Worm (Caenorhabditis elegans): ENCODE data around the gene K06A9.2.

DNA sequence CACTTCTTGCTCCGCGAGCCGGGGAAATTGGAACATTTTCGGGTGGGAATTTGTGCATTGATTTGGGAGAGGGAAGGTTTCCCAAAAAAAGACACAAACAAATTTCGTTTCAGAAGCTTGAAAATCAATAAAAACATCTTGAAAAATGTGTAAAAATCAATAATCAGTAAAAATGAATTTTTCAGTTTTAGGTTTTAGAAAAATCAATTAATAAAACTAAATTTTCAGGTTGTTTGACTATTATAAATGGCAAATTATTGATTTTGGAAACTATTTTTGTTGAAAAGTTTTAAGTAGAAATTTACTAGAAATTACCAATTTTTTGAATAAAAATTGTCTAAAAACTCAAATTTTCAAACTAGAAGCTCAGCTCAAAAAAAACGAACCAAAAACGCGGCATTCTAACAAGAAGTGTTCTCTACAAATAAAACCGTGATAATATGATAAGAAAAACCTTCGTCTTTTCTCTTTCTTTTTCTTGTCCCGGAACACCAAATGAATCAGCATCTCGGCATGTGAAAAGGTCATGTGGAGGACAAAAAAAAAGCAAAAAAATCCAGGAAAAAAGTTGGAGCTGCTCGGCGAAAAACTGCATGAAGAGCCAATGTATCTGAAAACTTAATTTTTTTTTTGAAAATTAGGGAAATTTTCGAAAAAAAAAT lies 10.5 kb upstream of the K06A9.2 start:
- TF ChIP-seq him-1 (tag; optimal IDR thresholded peaks at IDR 0.05), result no peak
- TF ChIP-seq dao-5 (tag; optimal IDR thresholded peaks at IDR 0.05), result no peak
